Fruit fly (Drosophila melanogaster): ENCODE measurements around the gene trn.

DNA sequence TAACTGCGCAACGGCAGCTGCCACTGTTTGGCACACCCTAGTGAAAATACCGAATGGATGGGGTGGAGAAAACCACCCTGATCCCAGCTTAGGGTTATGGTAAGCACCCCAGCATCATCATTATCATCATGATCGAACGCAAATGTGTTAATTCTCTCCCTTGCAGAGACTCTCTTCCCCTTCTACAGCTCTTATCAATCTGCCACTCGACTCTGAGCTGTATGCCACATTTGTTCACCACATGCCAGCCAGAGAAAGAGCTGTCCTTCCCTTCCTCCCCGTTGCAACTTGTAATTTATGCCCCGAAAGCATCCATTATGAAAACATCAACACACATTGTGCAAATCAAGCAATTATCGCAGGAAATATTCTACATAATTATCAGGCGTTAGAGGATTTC lies 29.6 kb upstream of the trn start:
- no peak for TF ChIP-seq ovo (GFP tag; optimal IDR thresholded peaks at IDR 0.05)
- TF ChIP-seq bab1 (GFP tag; optimal IDR thresholded peaks at IDR 0.05) = no peak

All from whole organism, adult.